Fruit fly (Drosophila melanogaster): Measurements from ENCODE around the gene CG5199.

CG5199 gene

dm6 chr3L:20470991-20471498 lies 18.4 kb upstream of the CG5199 start (continued):
- TF ChIP-seq maf-S (GFP tag; optimal IDR thresholded peaks at IDR 0.05) (no peak), dmrt99B (tag; optimal IDR thresholded peaks at IDR 0.05) (peak; percentile 74), CG8281 (tag; optimal IDR thresholded peaks at IDR 0.05) (peak; percentile 19), Sry-δ (GFP tag; optimal IDR thresholded peaks at IDR 0.05) (no peak), CG43689 (GFP tag; IDR thresholded peaks at IDR 0.05) (peak; percentile 37; the same call in 1 of the 2 replicates), ems (GFP tag; optimal IDR thresholded peaks at IDR 0.05) (peak; percentile 28), D19A (tag; optimal IDR thresholded peaks at IDR 0.05) (no peak), TFAM (GFP tag; optimal IDR thresholded peaks at IDR 0.05) (no peak), CG10366 (GFP tag; IDR thresholded peaks at IDR 0.05) (peak; percentile 43; the same call in 1 of the 2 replicates), Hand (GFP tag; optimal IDR thresholded peaks at IDR 0.05) (peak; percentile 9), pzg (GFP tag; optimal IDR thresholded peaks at IDR 0.05) (no peak), CG13894 (tag; optimal IDR thresholded peaks at IDR 0.05) (no peak), Dip2 (GFP tag; IDR thresholded peaks at IDR 0.05) (no peak), bab2 (GFP tag; optimal IDR thresholded peaks at IDR 0.05) (no peak), pita (GFP tag; optimal IDR thresholded peaks at IDR 0.05) (no peak), CG15696 (tag; optimal IDR thresholded peaks at IDR 0.05) (no peak), caup (GFP tag; optimal IDR thresholded peaks at IDR 0.05; ENCODE audit: severe bottlenecking) (peak; percentile 18), ATbp (GFP tag; optimal IDR thresholded peaks at IDR 0.05) (peak; percentile 62), H15 (GFP tag; IDR thresholded peaks at IDR 0.05) (no peak), Fer2 (tag; optimal IDR thresholded peaks at IDR 0.05) (no peak), inv (GFP tag; IDR thresholded peaks at IDR 0.05; ENCODE audit: partially characterized antibody) (no peak), CG4424 (GFP tag; optimal IDR thresholded peaks at IDR 0.05) (peak; percentile 19), CG17912 (GFP tag; optimal IDR thresholded peaks at IDR 0.05) (no peak), CG4854 (GFP tag; optimal IDR thresholded peaks at IDR 0.05) (no peak), Dbx (GFP tag; IDR thresholded peaks at IDR 0.05) (no peak), CG13775 (GFP tag; optimal IDR thresholded peaks at IDR 0.05) (peak; percentile 34), NfI (GFP tag; optimal IDR thresholded peaks at IDR 0.05) (peak; percentile 46), sima (GFP tag; optimal IDR thresholded peaks at IDR 0.05) (no peak), vnd (GFP tag; IDR thresholded peaks at IDR 0.05; ENCODE audit: partially characterized antibody) (no peak), gro (GFP tag; optimal IDR thresholded peaks at IDR 0.05) (no peak), Sry-β (GFP tag; optimal IDR thresholded peaks at IDR 0.05) (no peak), Hey (tag; optimal IDR thresholded peaks at IDR 0.05) (no peak), Atf-2 (GFP tag; optimal IDR thresholded peaks at IDR 0.05) (no peak), org-1 (GFP tag; optimal IDR thresholded peaks at IDR 0.05) (peak; percentile 55), bigmax (GFP tag; optimal IDR thresholded peaks at IDR 0.05) (no peak), eyg (GFP tag; optimal IDR thresholded peaks at IDR 0.05) (no peak), CG31441 (GFP tag; IDR thresholded peaks at IDR 0.05) (peak; percentile 63; the same call in 1 of the 2 replicates), corto (GFP tag; optimal IDR thresholded peaks at IDR 0.05) (no peak), btn (GFP tag; optimal IDR thresholded peaks at IDR 0.05) (no peak), CG9932 (GFP tag; IDR thresholded peaks at IDR 0.05) (no peak), CG15269 (tag; optimal IDR thresholded peaks at IDR 0.05) (peak; percentile 56), en (GFP tag; optimal IDR thresholded peaks at IDR 0.05) (no peak), CG3065 (GFP tag; optimal IDR thresholded peaks at IDR 0.05) (no peak), fu2 (GFP tag; optimal IDR thresholded peaks at IDR 0.05) (no peak), CG7963 (GFP tag; IDR thresholded peaks at IDR 0.05; ENCODE audit: partially characterized antibody) (no peak), insv (GFP tag; optimal IDR thresholded peaks at IDR 0.05) (no peak), CG4730 (GFP tag; IDR thresholded peaks at IDR 0.05) (0 out of 2 replicates have a peak, but pooled peaks have one; percentile 19), usp (GFP tag; optimal IDR thresholded peaks at IDR 0.05) (no peak), knrl (GFP tag; IDR thresholded peaks at IDR 0.05; ENCODE audit: partially characterized antibody) (no peak), CG34224 (GFP tag; IDR thresholded peaks at IDR 0.05; ENCODE audit: partially characterized antibody) (no peak)
